Fruit fly (Drosophila melanogaster) whole organism, embryonic: ENCODE data around the gene sphe.
A peak's percentile ranks its signal among the peaks of the same experiment; 100 is the strongest.

Source experiments
- Awh ChIP-seq: fragments of 200-800 bp; sonication (Bioruptor generic); IDR thresholded peaks from 2 replicates; pipeline ENCODE4, ENCODE4 v1.3.6; 2022; ENCODE audit warnings: missing biosample characterization, missing genetic modification characterization
- B-H2 ChIP-seq: fragments of 200-800 bp; sonication (Bioruptor generic); optimal IDR thresholded peaks from 2 replicates; lab custom pipeline; 2018; ENCODE audit warnings: missing biosample characterization, mild to moderate bottlenecking, missing genetic modification characterization
- BEAF-32 ChIP-seq: fragments of 200-800 bp; sonication (Bioruptor generic); optimal IDR thresholded peaks from 3 replicates; lab custom pipeline; 2017; ENCODE audit warnings: missing biosample characterization, missing genetic modification characterization, mild to moderate bottlenecking, moderate library complexity, missing genetic modification reagents
- Bdp1 ChIP-seq: fragments of 200-800 bp; sonication (Bioruptor generic); optimal IDR thresholded peaks from 3 replicates; lab custom pipeline; 2016; ENCODE audit warnings: missing biosample characterization, missing genetic modification characterization
- CG10274 ChIP-seq: fragments of 200-800 bp; sonication (Bioruptor generic); optimal IDR thresholded peaks from 3 replicates; lab custom pipeline; 2017; ENCODE audit warnings: missing biosample characterization, mild to moderate bottlenecking, missing genetic modification characterization
- CG1233 ChIP-seq: fragments of 200-800 bp; sonication (Bioruptor generic); optimal IDR thresholded peaks from 4 replicates; lab custom pipeline; 2018; ENCODE audit warnings: missing biosample characterization, mild to moderate bottlenecking, missing genetic modification characterization
- CG13287 ChIP-seq: fragments of 200-800 bp; sonication (Bioruptor generic); IDR thresholded peaks from 2 replicates; pipeline ENCODE4 v1.3.6; 2022; ENCODE audit warnings: missing biosample characterization, missing genetic modification characterization; ENCODE audit not compliant: partially characterized antibody
- CG15479 ChIP-seq: fragments of 200-800 bp; sonication (Bioruptor generic); optimal IDR thresholded peaks from 3 replicates; lab custom pipeline; 2019; ENCODE audit warnings: missing biosample characterization, mild to moderate bottlenecking, missing genetic modification characterization, moderate library complexity
- CG15601 ChIP-seq: fragments of 200-800 bp; sonication (Bioruptor generic); optimal IDR thresholded peaks from 3 replicates; lab custom pipeline; 2019; ENCODE audit warnings: missing biosample characterization, mild to moderate bottlenecking, missing genetic modification characterization, moderate library complexity
- CG1647 ChIP-seq: fragments of 200-800 bp; sonication (Bioruptor generic); optimal IDR thresholded peaks from 3 replicates; lab custom pipeline; 2016; ENCODE audit warnings: missing biosample characterization, missing genetic modification characterization
- CG17328 ChIP-seq: fragments of 200-800 bp; sonication (Bioruptor generic); IDR thresholded peaks from 2 replicates; pipeline ENCODE4 v1.3.6; 2022; ENCODE audit warnings: missing biosample characterization, missing genetic modification characterization
- CG17829 ChIP-seq: fragments of 200-800 bp; optimal IDR thresholded peaks from 2 replicates; lab custom pipeline; 2019; ENCODE audit warnings: missing biosample characterization, mild to moderate bottlenecking, missing genetic modification characterization, moderate library complexity
- CG30020 ChIP-seq: fragments of 200-800 bp; optimal IDR thresholded peaks from 2 replicates; lab custom pipeline; 2019; ENCODE audit warnings: missing biosample characterization, mild to moderate bottlenecking, missing genetic modification characterization, moderate library complexity
- CG3847 ChIP-seq: fragments of 200-800 bp; sonication (Bioruptor generic); IDR thresholded peaks from 2 replicates; pipeline ENCODE4 v1.3.6; 2022; ENCODE audit warnings: missing biosample characterization, missing genetic modification characterization
- CG3995 ChIP-seq: fragments of 200-800 bp; sonication (Bioruptor generic); optimal IDR thresholded peaks from 3 replicates; lab custom pipeline; 2016; ENCODE audit warnings: missing biosample characterization, missing genetic modification characterization
- CG42726 ChIP-seq: fragments of 200-800 bp; sonication (Bioruptor generic); IDR thresholded peaks from 2 replicates; pipeline ENCODE4 v1.3.6; 2022; ENCODE audit warnings: missing biosample characterization, missing genetic modification characterization; ENCODE audit not compliant: partially characterized antibody
- CG7271 ChIP-seq: fragments of 200-800 bp; sonication (Bioruptor generic); optimal IDR thresholded peaks from 2 replicates; lab custom pipeline; 2018; ENCODE audit warnings: missing biosample characterization, mild to moderate bottlenecking, missing genetic modification characterization, moderate library complexity
- CG8290 ChIP-seq, 3 experiments: fragments of 200-800 bp; sonication (Bioruptor generic); optimal IDR thresholded peaks; 2 replicates each; lab custom pipeline; 2016 to 2019; ENCODE audit warnings: missing biosample characterization in 3 of 3, missing genetic modification characterization in 3 of 3, mild to moderate bottlenecking in 2 of 3, moderate library complexity in 1 of 3
- CG9797 ChIP-seq: fragments of 200-800 bp; sonication (Bioruptor generic); optimal IDR thresholded peaks from 3 replicates; lab custom pipeline; 2018; ENCODE audit warnings: missing biosample characterization, mild to moderate bottlenecking, missing genetic modification characterization
- Dbx ChIP-seq: fragments of 200-800 bp; sonication (Bioruptor generic); IDR thresholded peaks from 3 replicates; pipeline ENCODE4 v1.3.6; 2022; ENCODE audit warnings: missing biosample characterization, missing genetic modification characterization
- Dll ChIP-seq: fragments of 200-800 bp; sonication (Bioruptor generic); IDR thresholded peaks from 4 replicates; pipeline ENCODE4 v1.3.6; 2022; ENCODE audit warnings: missing biosample characterization, missing genetic modification characterization; ENCODE audit not compliant: partially characterized antibody
- Dp ChIP-seq: fragments of 200-800 bp; sonication (Bioruptor generic); optimal IDR thresholded peaks from 2 replicates; lab custom pipeline; 2018; ENCODE audit warnings: missing biosample characterization, mild to moderate bottlenecking, missing genetic modification characterization, moderate library complexity
- Drgx ChIP-seq: fragments of 200-800 bp; sonication (Bioruptor generic); IDR thresholded peaks from 2 replicates; pipeline ENCODE4 v1.3.6; 2022; ENCODE audit warnings: missing biosample characterization, missing genetic modification characterization
- Ets65A ChIP-seq: fragments of 200-800 bp; sonication (Bioruptor generic); peaks from one replicate; lab custom pipeline; 2016; ENCODE audit warnings: missing biosample characterization, missing genetic modification characterization
- GATAe ChIP-seq: fragments of 200-800 bp; sonication (Bioruptor generic); conservative IDR thresholded peaks from 2 replicates; pipeline ENCODE4 v1.3.6; 2022; ENCODE audit warnings: missing biosample characterization, missing genetic modification characterization
- Hsf ChIP-seq: fragments of 200-800 bp; sonication (Bioruptor generic); optimal IDR thresholded peaks from 3 replicates; lab custom pipeline; 2016; ENCODE audit warnings: missing biosample characterization, missing genetic modification characterization
- Lhr ChIP-seq: fragments of 200-800 bp; sonication (Bioruptor generic); optimal IDR thresholded peaks from 3 replicates; lab custom pipeline; 2017; ENCODE audit warnings: mild to moderate bottlenecking, missing biosample characterization, missing genetic modification reagents, missing genetic modification characterization
- Med ChIP-seq: fragments of 200-800 bp; sonication (Bioruptor generic); peaks from one replicate; lab custom pipeline; 2016; ENCODE audit warnings: missing biosample characterization, missing genetic modification characterization, mild to moderate bottlenecking, inconsistent platforms, moderate library complexity
- Nf-YB ChIP-seq: fragments of 200-800 bp; sonication (Bioruptor generic); optimal IDR thresholded peaks from 3 replicates; lab custom pipeline; 2019; ENCODE audit warnings: missing biosample characterization, mild to moderate bottlenecking, missing genetic modification characterization, moderate library complexity
- Rfx ChIP-seq: fragments of 200-800 bp; sonication (Bioruptor generic); IDR thresholded peaks from 2 replicates; pipeline ENCODE4 v1.3.6; 2022; ENCODE audit warnings: missing biosample characterization, missing genetic modification characterization
- Sry-δ ChIP-seq: fragments of 200-800 bp; sonication (Bioruptor generic); optimal IDR thresholded peaks from 2 replicates; lab custom pipeline; 2016; ENCODE audit warnings: missing biosample characterization, missing genetic modification characterization
- Taf1 ChIP-seq: fragments of 200-800 bp; sonication (Bioruptor generic); IDR thresholded peaks from 2 replicates; pipeline ENCODE4 v1.3.6; 2022; ENCODE audit warnings: missing biosample characterization, missing genetic modification characterization
- chinmo ChIP-seq: fragments of 200-800 bp; sonication (Bioruptor generic); IDR thresholded peaks from 4 replicates; pipeline ENCODE4 v1.3.6; 2022; ENCODE audit warnings: missing biosample characterization, missing genetic modification characterization; ENCODE audit not compliant: partially characterized antibody
- chn ChIP-seq: fragments of 200-800 bp; sonication (Bioruptor generic); optimal IDR thresholded peaks from 2 replicates; lab custom pipeline; 2016; ENCODE audit warnings: missing biosample characterization, missing genetic modification characterization
- corto ChIP-seq: fragments of 200-800 bp; sonication (Bioruptor generic); optimal IDR thresholded peaks from 2 replicates; lab custom pipeline; 2016; ENCODE audit warnings: missing biosample characterization, mild to moderate bottlenecking, missing genetic modification characterization, moderate library complexity
- h ChIP-seq: fragments of >200 bp; optimal IDR thresholded peaks from 2 replicates; lab custom pipeline; 2017
- hkb ChIP-seq, 2 experiments: fragments of 200-800 bp in 1 of 2; fragments of >200 bp in 1 of 2; sonication (Bioruptor generic) in 1 of 2; IDR thresholded peaks in 1 of 2; optimal IDR thresholded peaks in 1 of 2; 2 replicates each; pipeline versions ENCODE4 v1.3.6 to Lab custom; 2017 to 2022; ENCODE audit warnings: missing biosample characterization in 1 of 2, missing genetic modification characterization in 1 of 2
- insv ChIP-seq, 2 experiments: fragments of 200-800 bp; sonication (Bioruptor generic); optimal IDR thresholded peaks; 3 replicates each; lab custom pipeline; 2016 to 2018; ENCODE audit warnings: missing biosample characterization in 2 of 2, missing genetic modification characterization in 2 of 2
- knrl ChIP-seq: fragments of 200-800 bp; sonication (Bioruptor generic); IDR thresholded peaks from 3 replicates; pipeline ENCODE4 v1.3.6; 2022; ENCODE audit warnings: missing biosample characterization, missing genetic modification characterization; ENCODE audit not compliant: partially characterized antibody
- mld ChIP-seq: fragments of 200-800 bp; sonication (Bioruptor generic); IDR thresholded peaks from 3 replicates; pipeline ENCODE4 v1.3.6; 2022; ENCODE audit warnings: missing biosample characterization, missing genetic modification characterization; ENCODE audit not compliant: partially characterized antibody
- phol ChIP-seq: fragments of 200-800 bp; sonication (Bioruptor generic); optimal IDR thresholded peaks from 3 replicates; lab custom pipeline; 2018; ENCODE audit warnings: missing biosample characterization, mild to moderate bottlenecking, missing genetic modification characterization, moderate library complexity
- pita ChIP-seq: fragments of 200-800 bp; sonication (Bioruptor generic); optimal IDR thresholded peaks from 2 replicates; lab custom pipeline; 2017; ENCODE audit warnings: missing biosample characterization, mild to moderate bottlenecking, missing genetic modification characterization
- pros ChIP-seq: fragments of 200-800 bp; sonication (Bioruptor generic); optimal IDR thresholded peaks from 3 replicates; lab custom pipeline; 2019; ENCODE audit warnings: missing biosample characterization, mild to moderate bottlenecking, missing genetic modification characterization, moderate library complexity
- pzg ChIP-seq: fragments of 200-800 bp; sonication (Bioruptor generic); optimal IDR thresholded peaks from 3 replicates; lab custom pipeline; 2018; ENCODE audit warnings: missing biosample characterization, mild to moderate bottlenecking, missing genetic modification characterization, moderate library complexity
- schlank ChIP-seq: fragments of 200-800 bp; sonication (Bioruptor generic); optimal IDR thresholded peaks from 2 replicates; lab custom pipeline; 2018; ENCODE audit warnings: missing biosample characterization, mild to moderate bottlenecking, missing genetic modification characterization
- slp2 ChIP-seq: fragments of 200-800 bp; sonication (Bioruptor generic); optimal IDR thresholded peaks from 2 replicates; lab custom pipeline; 2016; ENCODE audit warnings: missing biosample characterization, missing genetic modification characterization
- stwl ChIP-seq: fragments of 200-800 bp; sonication (Bioruptor generic); optimal IDR thresholded peaks from 3 replicates; lab custom pipeline; 2018; ENCODE audit warnings: missing biosample characterization, mild to moderate bottlenecking, missing genetic modification characterization, moderate library complexity
- vnd ChIP-seq: fragments of 200-800 bp; sonication (Bioruptor generic); IDR thresholded peaks from 3 replicates; pipeline ENCODE4 v1.3.6; 2022; ENCODE audit warnings: missing biosample characterization, missing genetic modification characterization; ENCODE audit not compliant: partially characterized antibody
- zf30C ChIP-seq: fragments of 200-800 bp; sonication (Bioruptor generic); optimal IDR thresholded peaks from 3 replicates; lab custom pipeline; 2018; ENCODE audit warnings: missing biosample characterization, mild to moderate bottlenecking, missing genetic modification characterization

Gene sphe

DNA sequence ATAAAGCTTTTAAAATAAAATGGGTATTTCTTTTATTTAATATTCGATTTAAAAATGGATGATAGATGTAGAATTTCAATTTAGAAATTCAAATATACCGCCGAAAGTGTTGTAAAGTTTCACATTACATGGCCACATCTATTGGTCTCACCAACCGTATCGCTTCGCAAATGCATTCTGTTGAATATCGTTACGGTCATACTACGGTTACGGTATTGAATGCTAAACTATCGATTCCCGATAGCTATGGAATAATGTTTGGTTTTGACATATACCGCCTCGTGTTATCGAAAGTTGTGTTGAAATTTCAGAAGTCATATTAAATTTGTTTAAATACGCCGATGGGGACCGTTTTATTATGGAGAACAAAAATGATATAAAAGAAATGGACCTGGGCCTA, 50.7 kb downstream of the sphe start, which contains the start of the genes CG32573 and CG42512 (continued):
- TF ChIP-seq Dll (GFP tag; lab: Robert Waterston, UW), result peak; percentile 75
- TF ChIP-seq CG7271 (tag; lab: Kevin White, UChicago), result no peak
- peak; percentile 62 for TF ChIP-seq Ets65A
- no peak for TF ChIP-seq h
- no peak for TF ChIP-seq CG17328 (GFP tag; lab: Robert Waterston, UW)
- no peak for TF ChIP-seq Rfx (GFP tag; lab: Robert Waterston, UW)
- TF ChIP-seq Drgx, result no peak
- peak; percentile 78 for TF ChIP-seq CG9797
- TF ChIP-seq phol (tag; lab: Kevin White, UChicago), result peak; percentile 20
- no peak for TF ChIP-seq CG8290 (GFP tag; optimal IDR thresholded peaks at IDR 0.05; lab: Kevin White, UChicago)
- TF ChIP-seq CG8290 (tag; optimal IDR thresholded peaks at IDR 0.05; lab: Kevin White, UChicago), result peak in 1 of 2 experiments; percentile 71
- no peak for TF ChIP-seq zf30C (GFP tag; lab: Kevin White, UChicago)
- peak; percentile 72 for TF ChIP-seq Sry-δ
- no peak for TF ChIP-seq Awh
- TF ChIP-seq pzg (GFP tag; lab: Kevin White, UChicago), result peak; percentile 92
- TF ChIP-seq corto (GFP tag; lab: Kevin White, UChicago), result no peak
- TF ChIP-seq stwl, result peak; percentile 95
- TF ChIP-seq BEAF-32 (GFP tag; lab: Kevin White, UChicago), result peak; percentile 71
- TF ChIP-seq CG1233, result no peak
- peak; percentile 16 for TF ChIP-seq CG17829
- TF ChIP-seq CG1647 (GFP tag; lab: Kevin White, UChicago), result peak; percentile 11
- TF ChIP-seq mld, result peak; percentile 53; the same call in 1 of the 3 replicates
- peak; percentile 19 for TF ChIP-seq CG30020
- peak; percentile 39 for TF ChIP-seq Lhr (GFP tag; lab: Kevin White, UChicago)
- no peak for TF ChIP-seq slp2 (GFP tag; lab: Kevin White, UChicago)
- TF ChIP-seq Bdp1 (GFP tag; lab: Kevin White, UChicago), result no peak
- peak; percentile 24 for TF ChIP-seq pita (GFP tag; lab: Kevin White, UChicago)
- peak; percentile 24 for TF ChIP-seq CG15601 (tag; lab: Kevin White, UChicago)
- TF ChIP-seq Med (GFP tag; lab: Kevin White, UChicago), result peak; percentile 81
- TF ChIP-seq CG13287 (GFP tag; lab: Robert Waterston, UW), result peak; percentile 83
- peak; percentile 4; the same call in 1 of the 2 replicates for TF ChIP-seq CG42726
- peak; percentile 95 for TF ChIP-seq Dp (GFP tag; lab: Kevin White, UChicago)
- no peak for TF ChIP-seq schlank (tag; lab: Kevin White, UChicago)
- TF ChIP-seq pros (GFP tag; lab: Kevin White, UChicago), result no peak
- TF ChIP-seq chinmo (GFP tag; lab: Robert Waterston, UW), result peak; percentile 90
- no peak for TF ChIP-seq Hsf (GFP tag; lab: Kevin White, UChicago)
- TF ChIP-seq insv (GFP tag; optimal IDR thresholded peaks at IDR 0.05; lab: Kevin White, UChicago), result peak in 1 of 2 experiments; percentile 71
- no peak for TF ChIP-seq hkb (optimal IDR thresholded peaks at IDR 0.05; lab: Kevin White, UChicago)
- no peak for TF ChIP-seq hkb (GFP tag; IDR thresholded peaks at IDR 0.05; lab: Robert Waterston, UW)
- no peak for TF ChIP-seq Taf1
- no peak for TF ChIP-seq GATAe (GFP tag; lab: Robert Waterston, UW)
- peak; percentile 40; the same call in 1 of the 3 replicates for TF ChIP-seq knrl (GFP tag; lab: Robert Waterston, UW)
- TF ChIP-seq chn (GFP tag; lab: Kevin White, UChicago), result no peak
- TF ChIP-seq CG10274 (GFP tag; lab: Kevin White, UChicago), result no peak
- no peak for TF ChIP-seq Dbx (GFP tag; lab: Robert Waterston, UW)
- no peak for TF ChIP-seq CG15479 (GFP tag; lab: Kevin White, UChicago)
- TF ChIP-seq CG3995, result peak; percentile 26
- TF ChIP-seq Nf-YB (GFP tag; lab: Kevin White, UChicago), result no peak
- peak; percentile 60 for TF ChIP-seq CG3847 (GFP tag; lab: Robert Waterston, UW)
- peak; percentile 43 for TF ChIP-seq B-H2 (GFP tag; lab: Kevin White, UChicago)
- TF ChIP-seq vnd, result 0 out of 3 replicates have a peak, but pooled peaks have one; percentile 52
